Fruit fly (Drosophila melanogaster) whole organism, embryonic: Measurements from ENCODE around the gene CG4914.

Experiments used
- C15 ChIP-seq: fragments of 200-800 bp; sonication (Bioruptor generic); IDR thresholded peaks from 3 replicates; pipeline ENCODE4 v1.3.6; 2022; ENCODE audit warnings: missing biosample characterization, missing genetic modification characterization
- CG10959 ChIP-seq: fragments of 200-800 bp; sonication (Bioruptor generic); IDR thresholded peaks from 2 replicates; pipeline ENCODE4 v1.3.6; 2022; ENCODE audit warnings: missing biosample characterization, missing genetic modification characterization
- CG1233 ChIP-seq: fragments of 200-800 bp; sonication (Bioruptor generic); optimal IDR thresholded peaks from 4 replicates; lab custom pipeline; 2018; ENCODE audit warnings: missing biosample characterization, mild to moderate bottlenecking, missing genetic modification characterization
- CG13287 ChIP-seq: fragments of 200-800 bp; sonication (Bioruptor generic); IDR thresholded peaks from 2 replicates; pipeline ENCODE4 v1.3.6; 2022; ENCODE audit warnings: missing biosample characterization, missing genetic modification characterization; ENCODE audit not compliant: partially characterized antibody
- CG13624 ChIP-seq: fragments of 200-800 bp; sonication (Bioruptor generic); optimal IDR thresholded peaks from 2 replicates; lab custom pipeline; 2016; ENCODE audit warnings: missing biosample characterization, missing genetic modification characterization
- CG14050 ChIP-seq: fragments of 200-800 bp; sonication (Bioruptor generic); IDR thresholded peaks from 3 replicates; pipeline ENCODE4 v1.3.6; 2022; ENCODE audit warnings: missing biosample characterization, missing genetic modification characterization
- CG1529 ChIP-seq: fragments of 200-800 bp; sonication (Bioruptor generic); optimal IDR thresholded peaks from 3 replicates; lab custom pipeline; 2018; ENCODE audit warnings: missing biosample characterization, missing genetic modification characterization
- CG15514 ChIP-seq: fragments of 200-800 bp; sonication (Bioruptor generic); optimal IDR thresholded peaks from 3 replicates; lab custom pipeline; 2017; ENCODE audit warnings: missing biosample characterization, missing genetic modification characterization, mild to moderate bottlenecking, moderate library complexity, missing genetic modification reagents
- CG1602 ChIP-seq: fragments of 200-800 bp; sonication (Bioruptor generic); optimal IDR thresholded peaks from 3 replicates; lab custom pipeline; 2016; ENCODE audit warnings: missing biosample characterization, missing genetic modification characterization
- CG16813 ChIP-seq: fragments of 200-800 bp; sonication (Bioruptor generic); IDR thresholded peaks from 3 replicates; pipeline ENCODE4 v1.3.6; 2022; ENCODE audit warnings: missing biosample characterization, missing genetic modification characterization; ENCODE audit not compliant: partially characterized antibody
- CG17359 ChIP-seq: fragments of 200-800 bp; sonication (Bioruptor generic); optimal IDR thresholded peaks from 3 replicates; lab custom pipeline; 2018; ENCODE audit warnings: missing biosample characterization, mild to moderate bottlenecking, missing genetic modification characterization, moderate library complexity
- CG17802 ChIP-seq: fragments of 200-800 bp; sonication (Bioruptor generic); optimal IDR thresholded peaks from 2 replicates; lab custom pipeline; 2018; ENCODE audit warnings: missing biosample characterization, mild to moderate bottlenecking, missing genetic modification characterization, moderate library complexity
- CG1832 ChIP-seq: fragments of 200-800 bp; sonication (Bioruptor generic); optimal IDR thresholded peaks from 2 replicates; lab custom pipeline; 2017; ENCODE audit warnings: missing biosample characterization, mild to moderate bottlenecking, missing genetic modification characterization, inconsistent platforms
- CG3407 ChIP-seq: fragments of 200-800 bp; sonication (Bioruptor generic); optimal IDR thresholded peaks from 2 replicates; lab custom pipeline; 2018; ENCODE audit warnings: missing biosample characterization, mild to moderate bottlenecking, missing genetic modification characterization
- CG34224 ChIP-seq: fragments of 200-800 bp; sonication (Bioruptor generic); IDR thresholded peaks from 3 replicates; pipeline ENCODE4 v1.3.6; 2022; ENCODE audit warnings: missing biosample characterization, missing genetic modification characterization; ENCODE audit not compliant: partially characterized antibody
- CG42726 ChIP-seq: fragments of 200-800 bp; sonication (Bioruptor generic); IDR thresholded peaks from 2 replicates; pipeline ENCODE4 v1.3.6; 2022; ENCODE audit warnings: missing biosample characterization, missing genetic modification characterization; ENCODE audit not compliant: partially characterized antibody
- CG4424 ChIP-seq: fragments of 200-800 bp; sonication (Bioruptor generic); optimal IDR thresholded peaks from 3 replicates; lab custom pipeline; 2016; ENCODE audit warnings: missing biosample characterization, missing genetic modification characterization
- CG6683 ChIP-seq: fragments of 200-800 bp; sonication (Bioruptor generic); optimal IDR thresholded peaks from 2 replicates; lab custom pipeline; 2017; ENCODE audit warnings: missing biosample characterization, mild to moderate bottlenecking, missing genetic modification characterization, missing genetic modification reagents
- CG6765 ChIP-seq: fragments of 200-800 bp; sonication (Bioruptor generic); optimal IDR thresholded peaks from 3 replicates; lab custom pipeline; 2017; ENCODE audit warnings: missing biosample characterization, mild to moderate bottlenecking, missing genetic modification characterization
- CG6813 ChIP-seq: fragments of 200-800 bp; sonication (Bioruptor generic); optimal IDR thresholded peaks from 2 replicates; lab custom pipeline; 2017; ENCODE audit warnings: missing biosample characterization, missing genetic modification characterization, mild to moderate bottlenecking, moderate library complexity, missing genetic modification reagents
- Ets65A ChIP-seq: fragments of 200-800 bp; sonication (Bioruptor generic); peaks from one replicate; lab custom pipeline; 2016; ENCODE audit warnings: missing biosample characterization, missing genetic modification characterization
- H2.0 ChIP-seq: fragments of 200-800 bp; sonication (Bioruptor generic); IDR thresholded peaks from 2 replicates; pipeline ENCODE4 v1.3.6; 2022; ENCODE audit warnings: missing biosample characterization, missing genetic modification characterization
- HHEX ChIP-seq: fragments of 200-800 bp; sonication (Bioruptor generic); optimal IDR thresholded peaks from 3 replicates; lab custom pipeline; 2017; ENCODE audit warnings: missing biosample characterization, mild to moderate bottlenecking, missing genetic modification characterization, missing genetic modification reagents
- Hand ChIP-seq: fragments of 200-800 bp; sonication (Bioruptor generic); optimal IDR thresholded peaks from 2 replicates; lab custom pipeline; 2017; ENCODE audit warnings: mild to moderate bottlenecking, missing biosample characterization, missing genetic modification reagents, missing genetic modification characterization
- Lim3 ChIP-seq: fragments of 200-800 bp; sonication (Bioruptor generic); IDR thresholded peaks from 2 replicates; pipeline ENCODE4 v1.3.6; 2022; ENCODE audit warnings: missing biosample characterization, missing genetic modification characterization
- MESR4 ChIP-seq: fragments of 200-800 bp; sonication (Bioruptor generic); optimal IDR thresholded peaks from 2 replicates; lab custom pipeline; 2018; ENCODE audit warnings: missing biosample characterization, mild to moderate bottlenecking, missing genetic modification characterization, moderate library complexity
- Mrtf ChIP-seq: fragments of 200-800 bp; sonication (Bioruptor generic); IDR thresholded peaks from 3 replicates; pipeline ENCODE4 v1.3.6; 2022; ENCODE audit warnings: missing biosample characterization, missing genetic modification characterization
- Nf-YB ChIP-seq: fragments of 200-800 bp; sonication (Bioruptor generic); optimal IDR thresholded peaks from 3 replicates; lab custom pipeline; 2019; ENCODE audit warnings: missing biosample characterization, mild to moderate bottlenecking, missing genetic modification characterization, moderate library complexity
- Oaz ChIP-seq: fragments of 200-800 bp; sonication (Bioruptor generic); IDR thresholded peaks from 2 replicates; pipeline ENCODE4 v1.3.6; 2022; ENCODE audit warnings: missing biosample characterization, missing genetic modification characterization
- YL-1 ChIP-seq: fragments of 200-800 bp; sonication (Bioruptor generic); optimal IDR thresholded peaks from 3 replicates; lab custom pipeline; 2017; ENCODE audit warnings: missing biosample characterization, mild to moderate bottlenecking, missing genetic modification characterization
- bab2 ChIP-seq: fragments of 200-800 bp; sonication (Bioruptor generic); optimal IDR thresholded peaks from 2 replicates; lab custom pipeline; 2016; ENCODE audit warnings: missing biosample characterization, missing genetic modification characterization
- btn ChIP-seq: fragments of 200-800 bp; sonication (Bioruptor generic); optimal IDR thresholded peaks from 2 replicates; lab custom pipeline; 2016; ENCODE audit warnings: missing biosample characterization, missing genetic modification characterization
- cad ChIP-seq: fragments of >200 bp; optimal IDR thresholded peaks from 2 replicates; lab custom pipeline; 2017; ENCODE audit warnings: missing biosample characterization, missing genetic modification characterization
- cg ChIP-seq: fragments of 200-800 bp; sonication (Bioruptor generic); optimal IDR thresholded peaks from 3 replicates; lab custom pipeline; 2019; ENCODE audit warnings: missing biosample characterization, mild to moderate bottlenecking, missing genetic modification characterization, moderate library complexity
- eve ChIP-seq, 2 experiments: fragments of >200 bp; optimal IDR thresholded peaks; 2 replicates each; lab custom pipeline; 2017; ENCODE audit warnings: missing biosample characterization in 2 of 2, missing genetic modification characterization in 2 of 2
- fd3F ChIP-seq: fragments of 200-800 bp; sonication (Bioruptor generic); optimal IDR thresholded peaks from 2 replicates; lab custom pipeline; 2018; ENCODE audit warnings: missing biosample characterization, mild to moderate bottlenecking, missing genetic modification characterization, moderate library complexity
- klu ChIP-seq: fragments of 200-800 bp; sonication (Bioruptor generic); IDR thresholded peaks from 2 replicates; pipeline ENCODE4 v1.3.6; 2022; ENCODE audit warnings: missing biosample characterization, missing genetic modification characterization
- lov ChIP-seq, 2 experiments: fragments of 200-800 bp in 1 of 2; fragments of >200 bp in 1 of 2; sonication (Bioruptor generic) in 1 of 2; IDR thresholded peaks in 1 of 2; optimal IDR thresholded peaks in 1 of 2; 2 replicates in 1 of 2; 3 replicates in 1 of 2; pipeline versions ENCODE4 v1.3.6 to Lab custom; 2017 to 2022; ENCODE audit warnings: missing biosample characterization in 1 of 2, missing genetic modification characterization in 1 of 2
- mirr ChIP-seq: fragments of 200-800 bp; sonication (Bioruptor generic); optimal IDR thresholded peaks from 3 replicates; lab custom pipeline; 2018; ENCODE audit warnings: missing biosample characterization, mild to moderate bottlenecking, missing genetic modification characterization
- nerfin-2 ChIP-seq: fragments of 200-800 bp; sonication (Bioruptor generic); IDR thresholded peaks from 2 replicates; pipeline ENCODE4 v1.3.6; 2022; ENCODE audit warnings: missing biosample characterization, missing genetic modification characterization; ENCODE audit not compliant: partially characterized antibody
- onecut ChIP-seq: fragments of 200-800 bp; sonication (Bioruptor generic); IDR thresholded peaks from 2 replicates; pipeline ENCODE4 v1.3.6; 2022; ENCODE audit warnings: missing biosample characterization, missing genetic modification characterization
- p53 ChIP-seq: fragments of 200-800 bp; sonication (Bioruptor generic); optimal IDR thresholded peaks from 2 replicates; lab custom pipeline; 2016; ENCODE audit warnings: missing biosample characterization, missing genetic modification characterization
- pum ChIP-seq: fragments of 200-800 bp; sonication (Bioruptor generic); optimal IDR thresholded peaks from 2 replicates; lab custom pipeline; 2016; ENCODE audit warnings: missing biosample characterization, missing genetic modification characterization
- sc ChIP-seq, 3 experiments: fragments of >200 bp in 2 of 3; fragments of 200-800 bp in 1 of 3; sonication (Bioruptor generic) in 1 of 3; optimal IDR thresholded peaks; 2 replicates in 2 of 3; 3 replicates in 1 of 3; lab custom pipeline; 2017; ENCODE audit warnings: mild to moderate bottlenecking in 1 of 3, missing biosample characterization in 1 of 3, missing genetic modification characterization in 1 of 3, missing genetic modification reagents in 1 of 3
- slbo ChIP-seq: fragments of 200-800 bp; sonication (Bioruptor generic); IDR thresholded peaks from 2 replicates; pipeline ENCODE4 v1.3.6; 2022; ENCODE audit warnings: missing biosample characterization, missing genetic modification characterization
- ssp ChIP-seq: fragments of 200-800 bp; sonication (Bioruptor generic); IDR thresholded peaks from 2 replicates; pipeline ENCODE4 v1.3.6; 2022; ENCODE audit warnings: missing biosample characterization, missing genetic modification characterization
- trh ChIP-seq: fragments of 200-800 bp; sonication (Bioruptor generic); optimal IDR thresholded peaks from 2 replicates; lab custom pipeline; 2016; ENCODE audit warnings: missing biosample characterization, missing genetic modification characterization
- unpg ChIP-seq: fragments of 200-800 bp; sonication (Bioruptor generic); optimal IDR thresholded peaks from 3 replicates; lab custom pipeline; 2018; ENCODE audit warnings: missing biosample characterization, mild to moderate bottlenecking, missing genetic modification characterization, moderate library complexity

Gene CG4914

dm6 chr3L:14665802-14666351 lies 12.1 kb downstream of the CG4914 start (continued):
- peak; percentile 27 for TF ChIP-seq YL-1 (GFP tag; lab: Kevin White, UChicago)
- peak; percentile 57 for TF ChIP-seq CG17802
- TF ChIP-seq sc (optimal IDR thresholded peaks at IDR 0.05; lab: Kevin White, UChicago): no peak
- peak; percentile 83 for TF ChIP-seq sc (GFP tag; optimal IDR thresholded peaks at IDR 0.05; lab: Kevin White, UChicago)
- TF ChIP-seq lov (optimal IDR thresholded peaks at IDR 0.05; lab: Kevin White, UChicago): no peak
- TF ChIP-seq lov (GFP tag; IDR thresholded peaks at IDR 0.05; lab: Robert Waterston, UW): peak; percentile 88
- TF ChIP-seq Hand (GFP tag; lab: Kevin White, UChicago): peak; percentile 80
- no peak for TF ChIP-seq CG1832
- TF ChIP-seq fd3F (GFP tag; lab: Kevin White, UChicago): peak; percentile 68
- peak; percentile 79 for TF ChIP-seq trh
- TF ChIP-seq btn (GFP tag; lab: Kevin White, UChicago): peak; percentile 88
- TF ChIP-seq CG4424 (GFP tag; lab: Kevin White, UChicago): peak; percentile 75
- TF ChIP-seq CG14050: peak; percentile 81
- peak; percentile 61 for TF ChIP-seq CG1233 (GFP tag; lab: Kevin White, UChicago)
- peak; percentile 92 for TF ChIP-seq bab2 (GFP tag; lab: Kevin White, UChicago)
- no peak for TF ChIP-seq Lim3 (GFP tag; lab: Robert Waterston, UW)
- peak; percentile 88 for TF ChIP-seq slbo
- TF ChIP-seq unpg: peak; percentile 92
- TF ChIP-seq cg (GFP tag; lab: Kevin White, UChicago): no peak
- TF ChIP-seq ssp (GFP tag; lab: Robert Waterston, UW): no peak; the same call in 1 of the 2 replicates
- TF ChIP-seq HHEX (GFP tag; lab: Kevin White, UChicago): peak; percentile 80
- no peak for TF ChIP-seq CG16813
- 0 out of 3 replicates have a peak, but pooled peaks have one; percentile 45 for TF ChIP-seq C15
- peak; percentile 47 for TF ChIP-seq MESR4 (GFP tag; lab: Kevin White, UChicago)
- peak; percentile 56 for TF ChIP-seq mirr (GFP tag; lab: Kevin White, UChicago)
- TF ChIP-seq CG34224 (GFP tag; lab: Robert Waterston, UW): no peak
- 0 out of 2 replicates have a peak, but pooled peaks have one; percentile 35 for TF ChIP-seq klu
- TF ChIP-seq onecut (GFP tag; lab: Robert Waterston, UW): peak; percentile 88
- peak; percentile 92 for TF ChIP-seq CG17359 (tag; lab: Kevin White, UChicago)
- peak; percentile 51 for TF ChIP-seq p53
- no peak for TF ChIP-seq CG13287 (GFP tag; lab: Robert Waterston, UW)
- TF ChIP-seq CG6765 (GFP tag; lab: Kevin White, UChicago): peak; percentile 66
- peak; percentile 87 for TF ChIP-seq CG1602 (GFP tag; lab: Kevin White, UChicago)
- peak; percentile 78 for TF ChIP-seq CG6683 (GFP tag; lab: Kevin White, UChicago)
- TF ChIP-seq CG6813 (GFP tag; lab: Kevin White, UChicago): peak; percentile 78
- TF ChIP-seq Nf-YB: peak; percentile 79
- TF ChIP-seq CG42726 (GFP tag; lab: Robert Waterston, UW): no peak
- peak; percentile 84 for TF ChIP-seq CG10959 (GFP tag; lab: Robert Waterston, UW)
- no peak for TF ChIP-seq nerfin-2
- TF ChIP-seq cad: no peak
- peak; percentile 89 for TF ChIP-seq pum (GFP tag; lab: Kevin White, UChicago)
- peak; percentile 82 for TF ChIP-seq H2.0 (GFP tag; lab: Robert Waterston, UW)
- TF ChIP-seq eve (GFP tag; optimal IDR thresholded peaks at IDR 0.05; lab: Kevin White, UChicago): peak in 1 of 2 experiments; percentile 95
- TF ChIP-seq Ets65A (GFP tag; lab: Kevin White, UChicago): peak; percentile 99
- TF ChIP-seq CG3407 (GFP tag; lab: Kevin White, UChicago): peak; percentile 79
- peak; percentile 93 for TF ChIP-seq CG13624 (GFP tag; lab: Kevin White, UChicago)
- peak; percentile 86 for TF ChIP-seq CG1529 (GFP tag; lab: Kevin White, UChicago)
- peak; percentile 77 for TF ChIP-seq Mrtf (GFP tag; lab: Robert Waterston, UW)
- peak; percentile 77 for TF ChIP-seq CG15514 (GFP tag; lab: Kevin White, UChicago)
- peak; percentile 37; the same call in 1 of the 2 replicates for TF ChIP-seq Oaz (GFP tag; lab: Robert Waterston, UW)
